Fruit fly (Drosophila melanogaster) whole organism, embryonic: ENCODE data around the gene Kdm2.

ENCODE experiments used
- Awh ChIP-seq: fragments of 200-800 bp; sonication (Bioruptor generic); IDR thresholded peaks from 2 replicates; pipeline ENCODE4, ENCODE4 v1.3.6; 2022; ENCODE audit warnings: missing biosample characterization, missing genetic modification characterization
- BEAF-32 ChIP-seq: fragments of 200-800 bp; sonication (Bioruptor generic); optimal IDR thresholded peaks from 3 replicates; lab custom pipeline; 2017; ENCODE audit warnings: missing biosample characterization, missing genetic modification characterization, mild to moderate bottlenecking, moderate library complexity, missing genetic modification reagents
- CG10431 ChIP-seq: fragments of 200-800 bp; sonication (Bioruptor generic); optimal IDR thresholded peaks from 3 replicates; lab custom pipeline; 2018; ENCODE audit warnings: missing biosample characterization, mild to moderate bottlenecking, missing genetic modification characterization
- CG10654 ChIP-seq: fragments of 200-800 bp; sonication (Bioruptor generic); optimal IDR thresholded peaks from 2 replicates; lab custom pipeline; 2016; ENCODE audit warnings: missing biosample characterization, missing genetic modification characterization
- CG12391 ChIP-seq: fragments of 200-800 bp; sonication (Bioruptor generic); optimal IDR thresholded peaks from 3 replicates; lab custom pipeline; 2018; ENCODE audit warnings: missing biosample characterization, mild to moderate bottlenecking, missing genetic modification characterization, moderate library complexity
- CG12744 ChIP-seq: fragments of 200-800 bp; sonication (Bioruptor generic); optimal IDR thresholded peaks from 2 replicates; lab custom pipeline; 2016; ENCODE audit warnings: missing biosample characterization, missing genetic modification characterization
- CG14050 ChIP-seq: fragments of 200-800 bp; sonication (Bioruptor generic); IDR thresholded peaks from 3 replicates; pipeline ENCODE4 v1.3.6; 2022; ENCODE audit warnings: missing biosample characterization, missing genetic modification characterization
- CG14441 ChIP-seq: fragments of 200-800 bp; sonication (Bioruptor generic); IDR thresholded peaks from 2 replicates; pipeline ENCODE4 v1.3.6; 2022; ENCODE audit warnings: missing biosample characterization, missing genetic modification characterization
- CG14965 ChIP-seq: fragments of 200-800 bp; sonication (Bioruptor generic); optimal IDR thresholded peaks from 2 replicates; lab custom pipeline; 2016; ENCODE audit warnings: missing biosample characterization, missing genetic modification characterization, borderline replicate concordance
- CG2129 ChIP-seq: fragments of 200-800 bp; sonication (Bioruptor generic); IDR thresholded peaks from 2 replicates; pipeline ENCODE4 v1.3.6; 2022; ENCODE audit warnings: missing biosample characterization, missing genetic modification characterization; ENCODE audit not compliant: partially characterized antibody
- CG30020 ChIP-seq: fragments of 200-800 bp; optimal IDR thresholded peaks from 2 replicates; lab custom pipeline; 2019; ENCODE audit warnings: missing biosample characterization, mild to moderate bottlenecking, missing genetic modification characterization, moderate library complexity
- CG3281 ChIP-seq: fragments of 200-800 bp; sonication (Bioruptor generic); optimal IDR thresholded peaks from 3 replicates; lab custom pipeline; 2017; ENCODE audit warnings: missing biosample characterization, mild to moderate bottlenecking, missing genetic modification characterization
- CG4328 ChIP-seq: fragments of 200-800 bp; sonication (Bioruptor generic); optimal IDR thresholded peaks from 3 replicates; lab custom pipeline; 2017; ENCODE audit warnings: missing biosample characterization, missing genetic modification reagents, missing genetic modification characterization
- CG4360 ChIP-seq: fragments of 200-800 bp; sonication (Bioruptor generic); IDR thresholded peaks from 2 replicates; pipeline ENCODE4 v1.3.6; 2022; ENCODE audit warnings: missing biosample characterization, missing genetic modification characterization
- CG4854 ChIP-seq: fragments of 200-800 bp; sonication (Bioruptor generic); optimal IDR thresholded peaks from 2 replicates; lab custom pipeline; 2016; ENCODE audit warnings: missing biosample characterization, missing genetic modification characterization, inconsistent platforms
- CG6272 ChIP-seq: fragments of 200-800 bp; sonication (Bioruptor generic); IDR thresholded peaks from 2 replicates; pipeline ENCODE4 v1.3.6; 2022; ENCODE audit warnings: missing biosample characterization, missing genetic modification characterization
- CG6654 ChIP-seq: fragments of 200-800 bp; sonication (Bioruptor generic); optimal IDR thresholded peaks from 2 replicates; lab custom pipeline; 2017; ENCODE audit warnings: missing biosample characterization, mild to moderate bottlenecking, missing genetic modification characterization
- CG6689 ChIP-seq: fragments of 200-800 bp; sonication (Bioruptor generic); IDR thresholded peaks from 2 replicates; pipeline ENCODE4 v1.3.6; 2022; ENCODE audit warnings: missing biosample characterization, missing genetic modification characterization
- CG7556 ChIP-seq: fragments of 200-800 bp; sonication (Bioruptor generic); optimal IDR thresholded peaks from 2 replicates; lab custom pipeline; 2017; ENCODE audit warnings: missing biosample characterization, mild to moderate bottlenecking, missing genetic modification characterization
- Dp ChIP-seq: fragments of 200-800 bp; sonication (Bioruptor generic); optimal IDR thresholded peaks from 2 replicates; lab custom pipeline; 2018; ENCODE audit warnings: missing biosample characterization, mild to moderate bottlenecking, missing genetic modification characterization, moderate library complexity
- E2f2 ChIP-seq: fragments of 200-800 bp; sonication (Bioruptor generic); IDR thresholded peaks from 2 replicates; pipeline ENCODE4 v1.3.6; 2022; ENCODE audit warnings: missing biosample characterization, missing genetic modification characterization
- Ets97D ChIP-seq: fragments of 200-800 bp; sonication (Bioruptor generic); optimal IDR thresholded peaks from 3 replicates; lab custom pipeline; 2016; ENCODE audit warnings: missing biosample characterization, missing genetic modification characterization
- GATAe ChIP-seq: fragments of 200-800 bp; sonication (Bioruptor generic); conservative IDR thresholded peaks from 2 replicates; pipeline ENCODE4 v1.3.6; 2022; ENCODE audit warnings: missing biosample characterization, missing genetic modification characterization
- MESR4 ChIP-seq: fragments of 200-800 bp; sonication (Bioruptor generic); optimal IDR thresholded peaks from 2 replicates; lab custom pipeline; 2018; ENCODE audit warnings: missing biosample characterization, mild to moderate bottlenecking, missing genetic modification characterization, moderate library complexity
- MTF-1 ChIP-seq: fragments of 200-800 bp; sonication (Bioruptor generic); optimal IDR thresholded peaks from 2 replicates; lab custom pipeline; 2018; ENCODE audit warnings: missing biosample characterization, mild to moderate bottlenecking, missing genetic modification characterization, borderline replicate concordance
- Med ChIP-seq: fragments of 200-800 bp; sonication (Bioruptor generic); peaks from one replicate; lab custom pipeline; 2016; ENCODE audit warnings: missing biosample characterization, missing genetic modification characterization, mild to moderate bottlenecking, inconsistent platforms, moderate library complexity
- Mes4 ChIP-seq: fragments of 200-800 bp; sonication (Bioruptor generic); optimal IDR thresholded peaks from 2 replicates; lab custom pipeline; 2016; ENCODE audit warnings: missing biosample characterization, missing genetic modification characterization
- NFAT ChIP-seq: fragments of 200-800 bp; sonication (Bioruptor generic); IDR thresholded peaks from 2 replicates; pipeline ENCODE4 v1.3.6; 2022; ENCODE audit warnings: missing biosample characterization, missing genetic modification characterization
- Neu2 ChIP-seq: fragments of 200-800 bp; sonication (Bioruptor generic); optimal IDR thresholded peaks from 3 replicates; lab custom pipeline; 2016; ENCODE audit warnings: missing biosample characterization, missing genetic modification characterization, borderline replicate concordance
- Optix ChIP-seq: fragments of 200-800 bp; sonication (Bioruptor generic); IDR thresholded peaks from 3 replicates; pipeline ENCODE4 v1.3.6; 2022; ENCODE audit warnings: missing biosample characterization, missing genetic modification characterization
- Pdp1 ChIP-seq, 2 experiments: fragments of 200-800 bp; sonication (Bioruptor generic); optimal IDR thresholded peaks; 3 replicates each; lab custom pipeline; 2016; ENCODE audit warnings: missing biosample characterization in 2 of 2, missing genetic modification characterization in 2 of 2, mild to moderate bottlenecking in 1 of 2, moderate library complexity in 1 of 2
- Taf1 ChIP-seq: fragments of 200-800 bp; sonication (Bioruptor generic); IDR thresholded peaks from 2 replicates; pipeline ENCODE4 v1.3.6; 2022; ENCODE audit warnings: missing biosample characterization, missing genetic modification characterization
- Trl ChIP-seq, 3 experiments: fragments of >200 bp in 2 of 3; fragments of 200-800 bp in 1 of 3; sonication (Bioruptor generic) in 1 of 3; optimal IDR thresholded peaks; 2 replicates in 1 of 3; 3 replicates in 2 of 3; lab custom pipeline; 2016 to 2017; ENCODE audit warnings: missing biosample characterization in 1 of 3, missing genetic modification characterization in 1 of 3
- ap ChIP-seq: fragments of 200-800 bp; sonication (Bioruptor generic); IDR thresholded peaks from 2 replicates; pipeline ENCODE4 v1.3.6; 2022; ENCODE audit warnings: missing biosample characterization, missing genetic modification characterization
- bigmax ChIP-seq: fragments of 200-800 bp; sonication (Bioruptor generic); optimal IDR thresholded peaks from 2 replicates; lab custom pipeline; 2018; ENCODE audit warnings: missing biosample characterization, mild to moderate bottlenecking, missing genetic modification characterization
- cato ChIP-seq: fragments of 200-800 bp; sonication (Bioruptor generic); optimal IDR thresholded peaks from 2 replicates; lab custom pipeline; 2016; ENCODE audit warnings: missing biosample characterization, missing genetic modification characterization, borderline replicate concordance
- crol ChIP-seq: fragments of 200-800 bp; sonication (Bioruptor generic); IDR thresholded peaks from 2 replicates; pipeline ENCODE4 v1.3.6; 2022; ENCODE audit warnings: missing biosample characterization, missing genetic modification characterization
- dimm ChIP-seq: fragments of 200-800 bp; sonication (Bioruptor generic); IDR thresholded peaks from 2 replicates; pipeline ENCODE4 v1.3.6; 2022; ENCODE audit warnings: missing biosample characterization, missing genetic modification characterization
- dm ChIP-seq: fragments of 200-800 bp; sonication (Bioruptor generic); optimal IDR thresholded peaks from 3 replicates; lab custom pipeline; 2016; ENCODE audit warnings: missing biosample characterization, missing genetic modification characterization
- emc ChIP-seq: fragments of 200-800 bp; sonication (Bioruptor generic); optimal IDR thresholded peaks from 2 replicates; lab custom pipeline; 2016; ENCODE audit warnings: missing biosample characterization, missing genetic modification characterization
- esg ChIP-seq: fragments of 200-800 bp; sonication (Bioruptor generic); conservative IDR thresholded peaks from 2 replicates; pipeline ENCODE4 v1.3.6; 2022; ENCODE audit warnings: missing biosample characterization, missing genetic modification characterization
- jumu ChIP-seq: fragments of 200-800 bp; sonication (Bioruptor generic); optimal IDR thresholded peaks from 3 replicates; lab custom pipeline; 2016; ENCODE audit warnings: missing biosample characterization, missing genetic modification characterization
- lilli ChIP-seq: fragments of 200-800 bp; sonication (Bioruptor generic); optimal IDR thresholded peaks from 3 replicates; lab custom pipeline; 2016; ENCODE audit warnings: missing biosample characterization, missing genetic modification characterization
- mld ChIP-seq: fragments of 200-800 bp; sonication (Bioruptor generic); IDR thresholded peaks from 3 replicates; pipeline ENCODE4 v1.3.6; 2022; ENCODE audit warnings: missing biosample characterization, missing genetic modification characterization; ENCODE audit not compliant: partially characterized antibody
- p53 ChIP-seq: fragments of 200-800 bp; sonication (Bioruptor generic); optimal IDR thresholded peaks from 2 replicates; lab custom pipeline; 2016; ENCODE audit warnings: missing biosample characterization, missing genetic modification characterization
- pho ChIP-seq: fragments of 200-800 bp; sonication (Bioruptor generic); optimal IDR thresholded peaks from 2 replicates; lab custom pipeline; 2016; ENCODE audit warnings: missing biosample characterization, missing genetic modification characterization
- salm ChIP-seq: fragments of 200-800 bp; sonication (Bioruptor generic); optimal IDR thresholded peaks from 2 replicates; lab custom pipeline; 2018; ENCODE audit warnings: missing biosample characterization, mild to moderate bottlenecking, missing genetic modification characterization
- sd ChIP-seq: fragments of 200-800 bp; sonication (Bioruptor generic); optimal IDR thresholded peaks from 3 replicates; lab custom pipeline; 2018; ENCODE audit warnings: missing biosample characterization, mild to moderate bottlenecking, missing genetic modification characterization, moderate library complexity
- sens ChIP-seq: fragments of 200-800 bp; sonication (Bioruptor generic); peaks from one replicate; lab custom pipeline; 2016; ENCODE audit warnings: missing biosample characterization, missing genetic modification characterization
- twi ChIP-seq: fragments of 200-800 bp; optimal IDR thresholded peaks from 2 replicates; lab custom pipeline; 2019; ENCODE audit warnings: missing biosample characterization, mild to moderate bottlenecking, missing genetic modification characterization, moderate library complexity
- unc-4 ChIP-seq: fragments of 200-800 bp; sonication (Bioruptor generic); IDR thresholded peaks from 2 replicates; pipeline ENCODE4 v1.3.6; 2022; ENCODE audit warnings: missing biosample characterization, missing genetic modification characterization; ENCODE audit not compliant: partially characterized antibody

Gene Kdm2

dm6 chr3R:9053850-9054441 is 1.7 kb downstream of the Kdm2 start:
- no peak for TF ChIP-seq ap
- no peak for TF ChIP-seq CG10654 (GFP tag; lab: Kevin White, UChicago)
- TF ChIP-seq mld (GFP tag; lab: Robert Waterston, UW) = no peak
- no peak for TF ChIP-seq emc (GFP tag; lab: Kevin White, UChicago)
- no peak for TF ChIP-seq dm (GFP tag; lab: Kevin White, UChicago)
- no peak for TF ChIP-seq CG4854
- TF ChIP-seq CG6689 = no peak
- TF ChIP-seq Neu2 (GFP tag; lab: Kevin White, UChicago) = no peak
- no peak for TF ChIP-seq CG14965
- TF ChIP-seq Awh (GFP tag; lab: Robert Waterston, UW) = no peak
- TF ChIP-seq Mes4 (GFP tag; lab: Kevin White, UChicago) = no peak
- TF ChIP-seq salm = no peak
- no peak for TF ChIP-seq CG14441 (GFP tag; lab: Robert Waterston, UW)
- peak; percentile 11 for TF ChIP-seq twi (tag; lab: Kevin White, UChicago)
- no peak for TF ChIP-seq Trl (optimal IDR thresholded peaks at IDR 0.05; lab: Kevin White, UChicago)
- no peak for TF ChIP-seq Trl (GFP tag; optimal IDR thresholded peaks at IDR 0.05; lab: Kevin White, UChicago)
- TF ChIP-seq BEAF-32 = no peak
- no peak for TF ChIP-seq CG4360
- TF ChIP-seq jumu (GFP tag; lab: Kevin White, UChicago) = peak; percentile 8
- no peak for TF ChIP-seq Dp (GFP tag; lab: Kevin White, UChicago)
- TF ChIP-seq CG10431 (GFP tag; lab: Kevin White, UChicago) = peak; percentile 4
- TF ChIP-seq E2f2 (GFP tag; lab: Robert Waterston, UW) = no peak
- no peak for TF ChIP-seq CG14050
- no peak for TF ChIP-seq CG4328 (GFP tag; lab: Kevin White, UChicago)
- no peak for TF ChIP-seq CG6654 (GFP tag; lab: Kevin White, UChicago)
- TF ChIP-seq Med (GFP tag; lab: Kevin White, UChicago) = peak; percentile 78
- no peak for TF ChIP-seq CG12744 (GFP tag; lab: Kevin White, UChicago)
- peak; percentile 58 for TF ChIP-seq CG3281 (GFP tag; lab: Kevin White, UChicago)
- TF ChIP-seq pho (GFP tag; lab: Kevin White, UChicago) = peak; percentile 34
- TF ChIP-seq Pdp1 (GFP tag; optimal IDR thresholded peaks at IDR 0.05; lab: Kevin White, UChicago) = peak in 1 of 2 experiments; percentile 19
- TF ChIP-seq CG30020 (tag; lab: Kevin White, UChicago) = no peak
- peak; percentile 10 for TF ChIP-seq Ets97D
- no peak for TF ChIP-seq Optix (GFP tag; lab: Robert Waterston, UW)
- TF ChIP-seq NFAT (GFP tag; lab: Robert Waterston, UW) = no peak
- TF ChIP-seq CG12391 (tag; lab: Kevin White, UChicago) = peak; percentile 31
- no peak for TF ChIP-seq esg
- no peak for TF ChIP-seq unc-4 (GFP tag; lab: Robert Waterston, UW)
- TF ChIP-seq bigmax (GFP tag; lab: Kevin White, UChicago) = no peak
- TF ChIP-seq CG6272 (GFP tag; lab: Robert Waterston, UW) = no peak
- TF ChIP-seq lilli = peak; percentile 35
- peak; percentile 45 for TF ChIP-seq sens (GFP tag; lab: Kevin White, UChicago)
- TF ChIP-seq MTF-1 (GFP tag; lab: Kevin White, UChicago) = no peak
- no peak for TF ChIP-seq sd
- TF ChIP-seq MESR4 (GFP tag; lab: Kevin White, UChicago) = no peak
- TF ChIP-seq cato = no peak
- TF ChIP-seq CG2129 = no peak
- no peak for TF ChIP-seq dimm (GFP tag; lab: Robert Waterston, UW)
- TF ChIP-seq GATAe = no peak
- no peak for TF ChIP-seq crol (GFP tag; lab: Robert Waterston, UW)
- no peak for TF ChIP-seq Taf1 (GFP tag; lab: Robert Waterston, UW)
- TF ChIP-seq p53 (GFP tag; lab: Kevin White, UChicago) = no peak
- peak; percentile 48 for TF ChIP-seq CG7556 (GFP tag; lab: Kevin White, UChicago)
